Worm (Caenorhabditis elegans): Measurements from ENCODE around the gene F08F1.9.
A peak's percentile ranks its signal among the peaks of the same experiment; 100 is the strongest.

F08F1.9 gene

ce11 chrX:8386068-8386851, 24.4 kb downstream of the F08F1.9 start (continued):
- no peak for TF ChIP-seq fkh-8 (tag; optimal IDR thresholded peaks at IDR 0.05)
- TF ChIP-seq hpl-2 (GFP tag; optimal IDR thresholded peaks at IDR 0.05) = no peak
- TF ChIP-seq fos-1 (tag; optimal IDR thresholded peaks at IDR 0.05) = peak; percentile 51
- TF ChIP-seq dpl-1 (GFP tag; optimal IDR thresholded peaks at IDR 0.05) = no peak
- peak; percentile 47 for TF ChIP-seq skn-1 (tag; optimal IDR thresholded peaks at IDR 0.05)
- peak in 1 of 2 experiments; percentile 49 for TF ChIP-seq lin-35 (GFP tag; optimal IDR thresholded peaks at IDR 0.05)
- TF ChIP-seq unc-130 (tag; optimal IDR thresholded peaks at IDR 0.05) = no peak
- peak; percentile 62 for TF ChIP-seq lin-14 (GFP tag; optimal IDR thresholded peaks at IDR 0.05)
- TF ChIP-seq rnt-1 (tag; optimal IDR thresholded peaks at IDR 0.05) = peak; percentile 63
- no peak for TF ChIP-seq pax-3 (tag; optimal IDR thresholded peaks at IDR 0.05)
- TF ChIP-seq sup-37 (GFP tag; optimal IDR thresholded peaks at IDR 0.05) = no peak
- TF ChIP-seq ceh-8 (GFP tag; optimal IDR thresholded peaks at IDR 0.05) = no peak
- TF ChIP-seq lin-13 (GFP tag; optimal IDR thresholded peaks at IDR 0.05) = no peak
- peak; percentile 70 for TF ChIP-seq nhr-47 (tag; optimal IDR thresholded peaks at IDR 0.05)
- no peak for TF ChIP-seq lir-3 (tag; optimal IDR thresholded peaks at IDR 0.05; ENCODE audit: poor library complexity)
- no peak for TF ChIP-seq mef-2 (tag; optimal IDR thresholded peaks at IDR 0.05)
- peak; percentile 59 for TF ChIP-seq nhr-90 (tag; optimal IDR thresholded peaks at IDR 0.05; ENCODE audit: poor library complexity)
- TF ChIP-seq hlh-4 (tag; optimal IDR thresholded peaks at IDR 0.05) = no peak
- TF ChIP-seq ceh-82 (tag; optimal IDR thresholded peaks at IDR 0.05) = peak; percentile 15 to 35 (median 34)
- peak; percentile 11 for TF ChIP-seq sox-4 (tag; optimal IDR thresholded peaks at IDR 0.05)
- no peak for TF ChIP-seq pqm-1 (tag; optimal IDR thresholded peaks at IDR 0.05)
- TF ChIP-seq nhr-20 (tag; optimal IDR thresholded peaks at IDR 0.05) = peak; percentile 65
- no peak for TF ChIP-seq nhr-77 (tag; optimal IDR thresholded peaks at IDR 0.05)
- TF ChIP-seq F16B12.6 (tag; optimal IDR thresholded peaks at IDR 0.05) = no peak
- TF ChIP-seq snu-23 (GFP tag; optimal IDR thresholded peaks at IDR 0.05) = peak; percentile 80
- no peak for TF ChIP-seq nhr-76 (tag; optimal IDR thresholded peaks at IDR 0.05)
- TF ChIP-seq lsy-2 (tag; optimal IDR thresholded peaks at IDR 0.05) = peak; percentile 49 to 57
- TF ChIP-seq irx-1 (tag; optimal IDR thresholded peaks at IDR 0.05) = no peak
- 0 out of 2 replicates have a peak, but pooled peaks have one; percentile 13 for TF ChIP-seq mab-9 (GFP tag; IDR thresholded peaks at IDR 0.05)
- TF ChIP-seq fkh-10 (GFP tag; optimal IDR thresholded peaks at IDR 0.05) = no peak
- TF ChIP-seq nhr-85 (tag) = peak; percentile 59
- TF ChIP-seq nhr-237 (tag; optimal IDR thresholded peaks at IDR 0.05) = no peak
- peak; percentile 64 for TF ChIP-seq swsn-7 (tag; optimal IDR thresholded peaks at IDR 0.05)
- TF ChIP-seq mep-1 (tag; optimal IDR thresholded peaks at IDR 0.05) = peak; percentile 70

- TF ChIP-seq nhr-20 (tag; optimal IDR thresholded peaks at IDR 0.05) (peak; percentile 8), nhr-12 (tag; optimal IDR thresholded peaks at IDR 0.05) (no peak), efl-1 (optimal IDR thresholded peaks at IDR 0.05) (no peak), efl-1 (GFP tag; optimal IDR thresholded peaks at IDR 0.05 in 1 of 2) (peak in 1 of 2 experiments; percentile 44), snu-23 (GFP tag; optimal IDR thresholded peaks at IDR 0.05) (peak; percentile 24), unc-86 (tag; optimal IDR thresholded peaks at IDR 0.05) (no peak), blmp-1 (tag; optimal IDR thresholded peaks at IDR 0.05) (peak; percentile 61), elt-3 (tag; optimal IDR thresholded peaks at IDR 0.05) (peak in 2 of 6 experiments; percentile 7 to 30), mep-1 (tag; optimal IDR thresholded peaks at IDR 0.05) (peak; percentile 35), nhr-85 (tag) (peak; percentile 80), lin-14 (GFP tag; optimal IDR thresholded peaks at IDR 0.05) (peak; percentile 22)
These were observed 25.9 kb downstream of the F08F1.9 start, which contains the start of gene F41D9.2 for ce11 chrX:8384642-8385181. Gene F41D9.2 (minus strand): TSS chrX:8384945.
